Worm (Caenorhabditis elegans) whole organism, L4 larva: ENCODE data around the gene hsp-75.

Experiments used
- ama-1 ChIP-seq: fragments of 150-350 bp; optimal IDR thresholded peaks from 2 replicates; lab custom pipeline; 2014; ENCODE audit warnings: inconsistent platforms, mixed read lengths
- ceh-82 ChIP-seq: sonication (generic microtip); optimal IDR thresholded peaks from 2 replicates; lab custom pipeline; 2017; ENCODE audit warnings: missing biosample characterization, missing genetic modification characterization
- ctbp-1 ChIP-seq: fragments of 200-800 bp; sonication (Bioruptor generic); IDR thresholded peaks from 2 replicates; pipeline ENCODE4 v1.3.6; 2022; ENCODE audit warnings: missing genetic modification reagents, missing genetic modification characterization, missing compliant biosample characterization
- daf-12 ChIP-seq: fragments of 150-350 bp; optimal IDR thresholded peaks from 2 replicates; lab custom pipeline; 2014; ENCODE audit warnings: missing biosample characterization, missing genetic modification reagents, missing genetic modification characterization
- dpl-1 ChIP-seq: fragments of 150-350 bp; optimal IDR thresholded peaks from 2 replicates; lab custom pipeline; 2014; ENCODE audit warnings: missing biosample characterization, missing genetic modification reagents, missing genetic modification characterization
- lin-13 ChIP-seq: fragments of 150-350 bp; optimal IDR thresholded peaks from 2 replicates; lab custom pipeline; 2014; ENCODE audit warnings: missing biosample characterization, missing genetic modification reagents, missing genetic modification characterization
- lin-29 ChIP-seq: fragments of 200-800 bp; sonication (Bioruptor generic); IDR thresholded peaks from 2 replicates; pipeline ENCODE4 v1.3.6; 2022; ENCODE audit warnings: missing genetic modification reagents, missing genetic modification characterization, missing compliant biosample characterization
- mep-1 ChIP-seq: fragments of 150-350 bp; sonication (generic microtip); optimal IDR thresholded peaks from 3 replicates; lab custom pipeline; 2014; ENCODE audit warnings: missing biosample characterization, missing genetic modification characterization
- nhr-28 ChIP-seq: fragments of 150-350 bp; optimal IDR thresholded peaks from 2 replicates; lab custom pipeline; 2014; ENCODE audit warnings: missing biosample characterization, missing genetic modification characterization
- skn-1 ChIP-seq: fragments of 150-350 bp; optimal IDR thresholded peaks from 2 replicates; lab custom pipeline; 2014; ENCODE audit warnings: missing biosample characterization, missing genetic modification characterization
- zfp-3 ChIP-seq: fragments of 200-800 bp; sonication (Bioruptor generic); conservative IDR thresholded peaks from 2 replicates; pipeline ENCODE4 v1.3.6; 2022; ENCODE audit warnings: missing genetic modification reagents, missing genetic modification characterization, missing compliant biosample characterization

DNA sequence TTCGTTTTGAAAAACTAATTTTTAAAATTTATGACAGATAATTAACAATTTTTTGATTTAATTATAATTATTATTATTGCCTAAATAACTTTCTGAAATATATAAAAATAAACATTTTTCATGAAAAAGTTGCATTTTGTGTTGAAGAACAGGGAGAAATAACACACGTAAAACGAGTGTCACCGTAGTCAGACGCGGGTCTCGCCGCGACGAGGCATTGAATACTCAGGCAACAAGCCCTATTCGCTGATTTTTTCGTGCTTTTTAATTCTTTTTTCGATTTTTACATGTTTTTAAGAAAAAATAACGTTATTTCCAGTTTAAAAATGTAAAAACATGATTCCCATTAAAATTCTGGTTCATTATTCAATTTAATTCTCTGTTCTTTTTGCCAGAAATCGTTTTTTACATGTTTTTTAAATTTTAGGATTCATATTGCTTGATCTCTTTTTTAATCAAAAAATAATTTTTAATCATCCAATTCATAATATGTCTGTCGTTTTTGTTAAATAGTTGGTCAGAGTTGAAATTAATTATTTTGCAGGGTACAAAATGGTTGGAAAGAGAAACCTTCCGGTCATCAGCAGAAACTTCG is 18.5 kb downstream of the hsp-75 start, which contains the start of gene rpl-6:
- TF ChIP-seq ceh-82 (no peak), daf-12 (tag; lab: Kevin White, UChicago) (no peak), lin-13 (GFP tag; lab: Kevin White, UChicago) (peak; percentile 77), ama-1 (lab: Kevin White, UChicago) (peak; percentile 33), ctbp-1 (GFP tag; lab: Robert Waterston, UW) (peak; percentile 46; the same call in 1 of the 2 replicates), lin-29 (GFP tag; lab: Robert Waterston, UW) (no peak), mep-1 (tag; lab: Kevin White, UChicago) (peak; percentile 91), nhr-28 (tag; lab: Kevin White, UChicago) (peak; percentile 88), zfp-3 (GFP tag; lab: Robert Waterston, UW) (peak; percentile 66; the same call in 1 of the 2 replicates), skn-1 (tag; lab: Kevin White, UChicago) (no peak), dpl-1 (GFP tag; lab: Kevin White, UChicago) (peak; percentile 88)
